Fruit fly (Drosophila melanogaster) whole organism: ENCODE results near the gene puc.

ENCODE experiments used
- CG8478 ChIP-seq: fragments of >200 bp; optimal IDR thresholded peaks from 2 replicates; lab custom pipeline; 2018; ENCODE audit warnings: inconsistent platforms
- psq ChIP-seq: fragments of >200 bp; optimal IDR thresholded peaks from 2 replicates; lab custom pipeline; 2017
- usp ChIP-seq: fragments of >200 bp; optimal IDR thresholded peaks from 2 replicates; lab custom pipeline; 2017; ENCODE audit warnings: missing biosample characterization, missing genetic modification characterization, mixed read lengths

DNA sequence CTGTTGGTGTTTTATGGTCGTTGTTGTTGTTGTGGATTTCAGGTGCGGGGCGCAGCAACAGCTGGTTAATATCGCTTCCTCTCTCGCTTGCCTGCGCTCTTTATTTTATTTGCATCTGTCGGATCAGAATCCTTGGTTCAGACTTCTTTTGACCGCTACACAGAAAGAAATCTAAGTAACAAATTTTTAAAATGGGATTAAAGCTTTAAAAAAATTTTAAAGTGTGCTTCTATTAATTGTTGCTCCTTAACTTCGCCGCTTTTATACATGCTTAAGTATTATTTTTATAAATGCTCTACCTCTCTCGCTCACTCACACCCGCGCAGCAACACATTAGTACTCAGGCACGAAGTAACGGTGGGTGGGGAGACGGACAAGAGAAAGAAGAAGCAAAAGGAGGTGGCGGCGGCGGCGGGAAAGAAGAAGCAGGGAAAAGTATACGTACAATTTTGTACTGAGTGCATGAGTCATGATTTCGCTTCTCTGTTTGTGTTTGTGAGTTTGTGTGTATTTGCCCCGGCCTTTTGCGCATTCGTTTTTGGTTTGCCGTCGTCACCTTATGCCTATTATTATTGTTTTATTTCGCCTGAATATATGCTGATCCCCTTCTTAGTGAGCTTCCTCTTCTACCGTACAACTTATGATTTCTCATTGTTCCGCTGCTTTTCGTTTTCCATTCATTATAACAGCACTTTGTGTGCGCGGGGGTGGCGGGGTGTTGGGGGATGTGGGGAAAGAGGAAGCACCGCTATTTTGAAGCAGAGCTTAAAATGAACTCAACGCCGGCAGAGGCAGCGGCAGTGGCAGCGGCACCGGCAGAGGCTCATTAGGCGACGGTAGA lies 8.9 kb downstream of the puc start:
- TF ChIP-seq psq (lab: Kevin White, UChicago) = no peak
- no peak for TF ChIP-seq CG8478 (lab: Kevin White, UChicago)
- TF ChIP-seq usp = no peak
